Worm (Caenorhabditis elegans) whole organism, L2 larva: Measurements from ENCODE around the gene oac-20.
A peak's percentile ranks its signal among the peaks of the same experiment; 100 is the strongest.

Experiments used
- C34F6.9 ChIP-seq: fragments of 150-350 bp; optimal IDR thresholded peaks from 2 replicates; lab custom pipeline; 2014; ENCODE audit warnings: missing biosample characterization, missing genetic modification characterization
- F13H6.1 ChIP-seq: sonication (generic microtip); optimal IDR thresholded peaks from 2 replicates; lab custom pipeline; 2016; ENCODE audit warnings: missing genetic modification characterization, missing compliant biosample characterization
- ZK546.5 ChIP-seq: sonication (generic microtip); optimal IDR thresholded peaks from 2 replicates; lab custom pipeline; 2017; ENCODE audit warnings: missing biosample characterization, missing genetic modification characterization
- alr-1 ChIP-seq: fragments of 150-350 bp; optimal IDR thresholded peaks from 2 replicates; lab custom pipeline; 2014; ENCODE audit warnings: missing biosample characterization, missing genetic modification characterization
- aly-2 ChIP-seq: fragments of 150-350 bp; optimal IDR thresholded peaks from 2 replicates; lab custom pipeline; 2014; ENCODE audit warnings: missing biosample characterization, missing genetic modification characterization
- ama-1 ChIP-seq: fragments of 150-350 bp; optimal IDR thresholded peaks from 2 replicates; lab custom pipeline; 2018; ENCODE audit warnings: inconsistent platforms
- ceh-16 ChIP-seq: fragments of 150-350 bp; optimal IDR thresholded peaks from 2 replicates; lab custom pipeline; 2014; ENCODE audit warnings: missing biosample characterization, missing genetic modification characterization
- crh-2 ChIP-seq: sonication (generic microtip); optimal IDR thresholded peaks from 2 replicates; lab custom pipeline; 2017; ENCODE audit warnings: missing biosample characterization, missing genetic modification characterization
- dmd-4 ChIP-seq: sonication (generic microtip); optimal IDR thresholded peaks from 2 replicates; lab custom pipeline; 2017; ENCODE audit warnings: missing biosample characterization, missing genetic modification characterization
- elt-1 ChIP-seq: fragments of 150-350 bp; optimal IDR thresholded peaks from 2 replicates; lab custom pipeline; 2014; ENCODE audit warnings: missing biosample characterization, missing genetic modification characterization
- elt-3 ChIP-seq: sonication (generic microtip); optimal IDR thresholded peaks from 2 replicates; lab custom pipeline; 2017; ENCODE audit warnings: missing biosample characterization, missing genetic modification characterization
- gmeb-1 ChIP-seq: fragments of 150-350 bp; optimal IDR thresholded peaks from 2 replicates; lab custom pipeline; 2014; ENCODE audit warnings: missing biosample characterization, missing genetic modification characterization
- lin-11 ChIP-seq: fragments of 150-350 bp; sonication (generic microtip); optimal IDR thresholded peaks from 2 replicates; lab custom pipeline; 2014; ENCODE audit warnings: missing biosample characterization, missing genetic modification characterization, inconsistent platforms, mixed read lengths
- lin-39 ChIP-seq: fragments of 150-350 bp; optimal IDR thresholded peaks from 2 replicates; lab custom pipeline; 2014; ENCODE audit warnings: missing biosample characterization, missing genetic modification reagents, missing genetic modification characterization
- mab-5 ChIP-seq: fragments of 150-350 bp; optimal IDR thresholded peaks from 2 replicates; lab custom pipeline; 2014; ENCODE audit warnings: missing biosample characterization, missing genetic modification characterization
- mbf-1 ChIP-seq: sonication (generic microtip); optimal IDR thresholded peaks from 2 replicates; lab custom pipeline; 2017; ENCODE audit warnings: missing biosample characterization, missing genetic modification characterization
- mdl-1 ChIP-seq, 2 experiments: fragments of 150-350 bp in 1 of 2; sonication (generic microtip) in 1 of 2; optimal IDR thresholded peaks; 2 replicates each; lab custom pipeline; 2017; ENCODE audit warnings: missing biosample characterization in 2 of 2, missing genetic modification characterization in 2 of 2
- nhr-10 ChIP-seq: sonication (generic microtip); optimal IDR thresholded peaks from 2 replicates; lab custom pipeline; 2017; ENCODE audit warnings: missing biosample characterization, missing genetic modification characterization
- nhr-12 ChIP-seq: fragments of 150-350 bp; optimal IDR thresholded peaks from 2 replicates; lab custom pipeline; 2014; ENCODE audit warnings: missing biosample characterization, missing genetic modification characterization
- nhr-129 ChIP-seq: fragments of 150-350 bp; optimal IDR thresholded peaks from 2 replicates; lab custom pipeline; 2014; ENCODE audit warnings: missing biosample characterization, missing genetic modification characterization
- nhr-21 ChIP-seq: fragments of 150-350 bp; optimal IDR thresholded peaks from 2 replicates; lab custom pipeline; 2014; ENCODE audit warnings: missing biosample characterization, missing genetic modification characterization
- nhr-25 ChIP-seq: fragments of 150-350 bp; sonication (generic microtip); optimal IDR thresholded peaks from 3 replicates; lab custom pipeline; 2014; ENCODE audit warnings: missing biosample characterization, missing genetic modification characterization
- nhr-6 ChIP-seq: fragments of 150-350 bp; optimal IDR thresholded peaks from 2 replicates; lab custom pipeline; 2014; ENCODE audit warnings: missing biosample characterization, missing genetic modification characterization
- nhr-77 ChIP-seq: fragments of 150-350 bp; optimal IDR thresholded peaks from 2 replicates; lab custom pipeline; 2014; ENCODE audit warnings: missing biosample characterization, missing genetic modification characterization
- peb-1 ChIP-seq: fragments of 150-350 bp; optimal IDR thresholded peaks from 2 replicates; lab custom pipeline; 2014; ENCODE audit warnings: missing biosample characterization, missing genetic modification characterization
- sem-4 ChIP-seq: fragments of 150-350 bp; optimal IDR thresholded peaks from 2 replicates; lab custom pipeline; 2014; ENCODE audit warnings: missing biosample characterization, missing genetic modification reagents, missing genetic modification characterization
- sma-3 ChIP-seq: sonication (generic microtip); optimal IDR thresholded peaks from 2 replicates; lab custom pipeline; 2016; ENCODE audit warnings: missing genetic modification reagents, missing genetic modification characterization, missing compliant biosample characterization
- sma-9 ChIP-seq, 2 experiments: fragments of 150-350 bp in 1 of 2; sonication (generic microtip) in 1 of 2; optimal IDR thresholded peaks; 2 replicates each; lab custom pipeline; 2014 to 2016; ENCODE audit warnings: missing genetic modification characterization in 2 of 2, mild to moderate bottlenecking in 1 of 2, missing biosample characterization in 1 of 2, missing compliant biosample characterization in 1 of 2, missing genetic modification reagents in 1 of 2, moderate library complexity in 1 of 2
- unc-39 ChIP-seq: fragments of 150-350 bp; optimal IDR thresholded peaks from 2 replicates; lab custom pipeline; 2014; ENCODE audit warnings: missing biosample characterization, missing genetic modification characterization
- unc-55 ChIP-seq: fragments of 150-350 bp; sonication (generic microtip); optimal IDR thresholded peaks from 3 replicates; lab custom pipeline; 2014; ENCODE audit warnings: missing biosample characterization, missing genetic modification reagents, missing genetic modification characterization
- unc-62 ChIP-seq: fragments of 150-350 bp; optimal IDR thresholded peaks from 2 replicates; lab custom pipeline; 2014; ENCODE audit warnings: missing biosample characterization, missing genetic modification reagents, missing genetic modification characterization
- zag-1 ChIP-seq: fragments of 150-350 bp; optimal IDR thresholded peaks from 2 replicates; lab custom pipeline; 2014; ENCODE audit warnings: missing biosample characterization, missing genetic modification characterization
- ztf-1 ChIP-seq: fragments of 200-800 bp; sonication (Bioruptor generic); conservative IDR thresholded peaks from 2 replicates; pipeline ENCODE4 v1.3.6; 2022; ENCODE audit warnings: missing genetic modification characterization, missing compliant biosample characterization
- ztf-11 ChIP-seq: sonication (generic microtip); optimal IDR thresholded peaks from 2 replicates; lab custom pipeline; 2017; ENCODE audit warnings: missing biosample characterization, missing genetic modification characterization

oac-20 gene

ce11 chrV:15952762-15953161, 25.8 kb upstream of the oac-20 start, which contains the start of gene srw-56:
TSS of gene srw-56 (minus strand) at chrV:15952862.
- TF ChIP-seq zag-1 (tag; lab: Kevin White, UChicago) = no peak
- no peak for TF ChIP-seq C34F6.9
- no peak for TF ChIP-seq ceh-16 (tag; lab: Kevin White, UChicago)
- TF ChIP-seq F13H6.1 (tag; lab: Kevin White, UChicago) = no peak
- no peak for TF ChIP-seq mab-5 (tag; lab: Kevin White, UChicago)
- no peak for TF ChIP-seq unc-39 (tag; lab: Kevin White, UChicago)
- no peak for TF ChIP-seq aly-2 (tag; lab: Kevin White, UChicago)
- TF ChIP-seq mbf-1 (tag; lab: Kevin White, UChicago) = no peak
- no peak for TF ChIP-seq ztf-11 (tag; lab: Kevin White, UChicago)
- TF ChIP-seq nhr-6 (tag; lab: Kevin White, UChicago) = no peak
- TF ChIP-seq nhr-10 (tag; lab: Kevin White, UChicago) = no peak
- no peak for TF ChIP-seq ZK546.5 (tag; lab: Kevin White, UChicago)
- no peak for TF ChIP-seq dmd-4 (tag; lab: Kevin White, UChicago)
- no peak for TF ChIP-seq gmeb-1 (tag; lab: Kevin White, UChicago)
- no peak for TF ChIP-seq sma-9 (GFP tag; optimal IDR thresholded peaks at IDR 0.05; lab: Kevin White, UChicago)
- TF ChIP-seq sma-9 (tag; optimal IDR thresholded peaks at IDR 0.05; lab: Kevin White, UChicago) = no peak
- no peak for TF ChIP-seq sem-4
- TF ChIP-seq nhr-25 (tag; lab: Kevin White, UChicago) = no peak
- TF ChIP-seq alr-1 (tag; lab: Kevin White, UChicago) = no peak
- TF ChIP-seq, all 48 proteins: peak for 0

- TF ChIP-seq ceh-16 (tag; lab: Kevin White, UChicago) (no peak), lin-11 (no peak), unc-62 (no peak), dmd-4 (tag; lab: Kevin White, UChicago) (no peak), nhr-21 (tag; lab: Kevin White, UChicago) (no peak), C34F6.9 (no peak), nhr-6 (tag; lab: Kevin White, UChicago) (no peak), ztf-1 (GFP tag; lab: Robert Waterston, UW) (no peak), crh-2 (tag; lab: Kevin White, UChicago) (no peak), peb-1 (tag; lab: Kevin White, UChicago) (no peak), ztf-11 (tag; lab: Kevin White, UChicago) (no peak), nhr-129 (tag; lab: Kevin White, UChicago) (no peak), mbf-1 (tag; lab: Kevin White, UChicago) (no peak)
These were observed 23.6 kb upstream of the oac-20 start, which contains the start of gene srw-57 for ce11 chrV:15954932-15955331. TSS of gene srw-57 (minus strand) at chrV:15955032.

- TF ChIP-seq sma-3 (GFP tag; lab: Kevin White, UChicago) (no peak), elt-1 (tag; lab: Kevin White, UChicago) (no peak), unc-55 (GFP tag; lab: Kevin White, UChicago) (no peak), ztf-1 (GFP tag; lab: Robert Waterston, UW) (no peak), C34F6.9 (no peak), ztf-11 (tag; lab: Kevin White, UChicago) (no peak), mdl-1 (tag; optimal IDR thresholded peaks at IDR 0.05; lab: Kevin White, UChicago) (no peak), ama-1 (lab: Kevin White, UChicago) (no peak), nhr-25 (tag; lab: Kevin White, UChicago) (no peak), F13H6.1 (tag; lab: Kevin White, UChicago) (no peak), nhr-6 (tag; lab: Kevin White, UChicago) (no peak)
These were observed 23.0 kb upstream of the oac-20 start, which contains the start of gene srh-186 for ce11 chrV:15955497-15955896. TSS of gene srh-186 (plus strand) at chrV:15955797.

- TF ChIP-seq elt-1 (tag; lab: Kevin White, UChicago) (no peak), nhr-77 (tag; lab: Kevin White, UChicago) (no peak), mdl-1 (tag; optimal IDR thresholded peaks at IDR 0.05; lab: Kevin White, UChicago) (no peak)
These were observed 21.4 kb upstream of the oac-20 start, which contains the start of gene F36G9.3 for ce11 chrV:15957098-15957497. TSS of gene F36G9.3 (plus strand) at chrV:15957398.

- TF ChIP-seq nhr-12 (tag; lab: Kevin White, UChicago) = no peak
- TF ChIP-seq mdl-1 (tag; optimal IDR thresholded peaks at IDR 0.05; lab: Kevin White, UChicago) = no peak
- TF ChIP-seq C34F6.9 = peak; percentile 18
- TF ChIP-seq unc-55 (GFP tag; lab: Kevin White, UChicago) = no peak
- no peak for TF ChIP-seq elt-3 (tag; lab: Kevin White, UChicago)
- TF ChIP-seq nhr-25 (tag; lab: Kevin White, UChicago) = no peak
- no peak for TF ChIP-seq unc-39 (tag; lab: Kevin White, UChicago)
- TF ChIP-seq lin-39 (tag; lab: Kevin White, UChicago) = no peak
- TF ChIP-seq mbf-1 (tag; lab: Kevin White, UChicago) = no peak
- no peak for TF ChIP-seq aly-2 (tag; lab: Kevin White, UChicago)
- no peak for TF ChIP-seq dmd-4 (tag; lab: Kevin White, UChicago)
- no peak for TF ChIP-seq nhr-10 (tag; lab: Kevin White, UChicago)
- no peak for TF ChIP-seq F13H6.1 (tag; lab: Kevin White, UChicago)
- TF ChIP-seq sma-9 (GFP tag; optimal IDR thresholded peaks at IDR 0.05; lab: Kevin White, UChicago) = peak; percentile 43
- TF ChIP-seq sma-9 (tag; optimal IDR thresholded peaks at IDR 0.05; lab: Kevin White, UChicago) = no peak
These were observed 19.1 kb upstream of the oac-20 start for ce11 chrV:15959456-15959855.
